Fruit fly (Drosophila melanogaster): Measurements from ENCODE around the gene pcx.

Gene pcx

DNA sequence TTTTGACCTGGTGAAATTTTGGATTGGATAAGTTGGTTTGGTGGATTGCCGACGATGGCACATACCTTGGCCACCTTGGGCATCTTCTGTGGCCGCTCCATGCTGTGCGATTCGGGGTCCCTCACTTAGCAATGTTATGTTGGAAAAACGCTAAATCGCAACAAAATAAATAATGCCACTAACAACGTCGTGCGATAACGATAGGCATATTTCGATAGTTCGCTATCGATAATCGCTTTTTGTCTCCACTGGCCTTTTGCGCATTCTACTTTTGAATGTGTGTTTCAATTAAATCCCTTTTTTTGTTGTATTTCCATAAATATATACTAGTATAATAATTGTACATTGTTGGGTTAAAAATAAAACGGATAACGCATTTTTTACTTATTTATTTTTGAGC is 24.7 kb downstream of the pcx start, which contains the start of gene crn:
Gene crn, minus strand, starts transcription at position 221 of the 400 bp plus-strand sequence.
- no peak for TF ChIP-seq CG17801 (GFP tag; optimal IDR thresholded peaks at IDR 0.05; ENCODE audit: partially characterized antibody)

DNA sequence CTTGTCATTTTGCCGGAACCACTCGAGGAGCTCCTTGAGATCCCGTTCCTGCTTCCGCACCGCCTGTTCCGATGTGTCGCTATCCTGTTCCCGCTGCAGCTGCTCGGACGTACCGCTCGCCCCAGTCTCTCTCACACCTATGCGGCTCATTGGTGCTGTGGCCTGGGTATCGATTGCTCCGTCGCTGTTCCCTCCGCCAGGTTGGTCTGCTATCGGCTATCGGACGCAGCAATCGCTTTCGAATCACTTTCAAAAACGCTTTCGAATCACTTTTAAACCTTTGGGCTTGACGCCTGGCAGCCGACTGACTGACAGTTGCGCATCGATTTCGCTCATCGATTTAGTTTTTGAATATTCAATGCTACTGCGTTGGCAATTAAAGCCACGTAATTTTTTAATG is 26.6 kb downstream of the pcx start, which contains the start of gene CG3191:
Gene CG3191, minus strand, starts transcription at position 306 of the 400 bp plus-strand sequence.
- TF ChIP-seq CG17801 (GFP tag; optimal IDR thresholded peaks at IDR 0.05; ENCODE audit: partially characterized antibody), result no peak

DNA sequence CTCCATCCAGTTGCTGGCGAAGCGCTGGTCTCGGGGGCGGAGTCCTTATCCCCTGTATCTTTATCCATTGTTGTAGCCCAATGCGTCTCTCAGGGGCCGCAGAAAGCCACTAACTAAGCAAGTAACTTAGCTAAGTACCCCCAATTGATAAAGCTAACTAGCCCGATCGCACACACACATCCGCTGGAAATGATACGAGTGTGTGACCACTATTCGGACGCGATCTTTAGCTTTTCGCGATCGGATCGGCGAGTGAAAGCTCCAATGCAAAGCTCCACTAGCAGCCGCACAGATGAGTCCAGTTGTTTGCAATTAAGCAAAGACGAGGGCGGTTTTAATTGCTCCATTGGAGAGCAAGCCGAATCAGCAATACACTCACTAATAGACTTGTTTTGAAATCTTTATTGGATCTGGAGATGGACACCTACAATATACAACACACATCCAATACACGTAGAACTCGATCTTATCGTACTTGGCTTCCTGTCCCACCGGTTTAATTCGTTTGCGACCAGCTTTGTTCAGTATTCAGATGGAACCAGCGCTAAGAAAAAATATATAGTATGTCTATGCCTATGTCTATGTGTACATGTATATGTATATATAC is 29.0 kb downstream of the pcx start, which contains the start of gene CG3091:
Gene CG3091, minus strand, starts transcription at position 178 of the 607 bp plus-strand sequence.
- peak; percentile 18 for TF ChIP-seq CG17801 (GFP tag; optimal IDR thresholded peaks at IDR 0.05; ENCODE audit: partially characterized antibody)

DNA sequence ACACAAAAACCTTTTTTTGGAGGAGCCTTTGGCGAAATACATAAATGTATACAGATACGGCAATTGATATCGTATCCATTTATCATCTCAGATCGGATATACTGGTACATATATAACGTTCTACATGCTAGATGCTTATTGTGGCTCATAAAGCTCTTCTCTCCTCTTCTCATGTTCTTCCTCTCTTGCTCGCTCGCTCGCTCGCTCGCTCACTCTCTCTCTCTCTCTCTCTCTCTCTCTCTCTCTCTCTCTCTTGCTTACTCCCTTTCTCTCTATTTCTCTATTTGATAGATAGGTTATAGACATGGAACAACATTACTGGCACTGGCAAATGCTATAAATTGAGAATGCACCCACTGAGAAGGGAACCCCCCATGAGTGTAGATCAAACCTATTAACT is 29.9 kb downstream of the pcx start:
- no peak for TF ChIP-seq CG17801 (GFP tag; optimal IDR thresholded peaks at IDR 0.05; ENCODE audit: partially characterized antibody)

DNA sequence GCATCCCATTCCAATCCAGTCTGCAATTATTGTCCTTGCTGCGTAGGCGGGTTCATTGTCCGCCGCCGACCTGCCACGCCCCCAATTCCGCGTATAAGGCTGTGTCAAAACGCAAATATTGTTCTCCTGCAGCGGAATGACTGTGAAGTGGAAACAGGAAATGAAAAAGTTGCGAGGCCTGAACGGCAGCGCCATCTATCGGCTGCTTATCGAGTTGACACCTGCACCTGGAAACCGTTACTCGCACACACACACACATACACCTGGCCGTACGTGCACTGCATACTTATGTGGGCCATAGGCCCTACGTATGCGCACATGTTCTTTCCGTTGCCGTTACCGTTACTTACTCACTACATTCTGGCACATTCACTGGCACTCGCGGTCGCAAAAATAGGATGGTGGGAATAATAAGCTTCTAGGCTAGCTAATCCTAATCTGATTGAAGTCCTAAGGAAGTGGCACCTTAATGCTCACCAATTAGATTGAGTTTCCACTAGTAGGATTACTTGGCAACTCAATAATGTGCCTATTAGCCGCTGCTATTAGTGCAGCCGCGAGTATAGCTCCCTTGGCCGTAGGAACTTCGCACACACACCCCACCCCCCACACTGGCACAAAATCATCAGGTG is 33.6 kb downstream of the pcx start:
- no peak for TF ChIP-seq CG17801 (GFP tag; optimal IDR thresholded peaks at IDR 0.05; ENCODE audit: partially characterized antibody)

- TF ChIP-seq CG17801 (GFP tag; optimal IDR thresholded peaks at IDR 0.05; ENCODE audit: partially characterized antibody), result no peak
Measured at dm6 chrX:2259763-2260162, 34.7 kb downstream of the pcx start, which contains the start of gene CG3078. CG3078 (minus strand) TSS chrX:2259863.

- peak; percentile 16 for TF ChIP-seq CG17801 (GFP tag; optimal IDR thresholded peaks at IDR 0.05; ENCODE audit: partially characterized antibody)
Measured at dm6 chrX:2262511-2262910, 37.4 kb downstream of the pcx start, which contains the start of the genes temp and CG3071. temp (minus strand) TSS chrX:2262515. CG3071 (plus strand) TSS chrX:2262837.

- TF ChIP-seq CG17801 (GFP tag; optimal IDR thresholded peaks at IDR 0.05; ENCODE audit: partially characterized antibody), result no peak
Measured at dm6 chrX:2269822-2270556, 44.9 kb downstream of the pcx start.

- TF ChIP-seq CG17801 (GFP tag; optimal IDR thresholded peaks at IDR 0.05; ENCODE audit: partially characterized antibody), result peak; percentile 63
Measured at dm6 chrX:2270557-2270930, 45.4 kb downstream of the pcx start, which contains the start of gene CG2924. CG2924 (minus strand) TSS chrX:2270761.

dm6 chrX:2274704-2275199 is 49.7 kb downstream of the pcx start, which contains the start of gene Grp170:
Grp170 (minus strand) TSS chrX:2275068.
- peak; percentile 54 for TF ChIP-seq CG17801 (GFP tag; optimal IDR thresholded peaks at IDR 0.05; ENCODE audit: partially characterized antibody)

DNA sequence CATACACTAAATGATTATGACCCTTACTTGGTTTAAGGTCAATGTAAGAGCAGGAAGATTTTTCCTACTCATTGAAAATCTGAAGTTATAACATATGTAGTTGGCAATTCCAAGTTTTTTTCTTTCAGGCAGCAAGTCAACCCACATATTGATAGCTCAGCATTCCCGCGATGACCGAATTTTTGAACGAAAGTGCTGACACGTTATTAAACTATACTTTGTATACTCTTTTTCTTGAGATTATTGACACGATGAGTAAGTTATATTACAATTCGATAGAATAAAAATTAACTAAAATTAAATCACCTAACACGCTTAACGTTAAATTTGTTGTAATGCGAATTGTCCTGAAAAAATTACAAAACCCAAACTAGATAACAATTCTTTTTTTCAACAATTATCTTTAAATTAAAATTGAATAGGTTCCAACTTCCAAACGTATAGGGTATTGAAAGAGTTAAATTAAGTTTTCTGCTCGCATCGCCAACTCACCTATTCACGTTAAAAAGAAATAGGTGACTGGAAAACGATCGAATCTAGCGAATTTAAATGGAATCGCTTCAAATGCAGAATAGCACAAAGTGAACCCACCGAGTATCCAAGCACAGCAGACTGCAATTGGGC is 50.3 kb downstream of the pcx start, which contains the start of gene Vml:
Gene Vml, plus strand, starts transcription at position 574 of the 624 bp plus-strand sequence.
- peak; percentile 32 for TF ChIP-seq CG17801 (GFP tag; optimal IDR thresholded peaks at IDR 0.05; ENCODE audit: partially characterized antibody)

DNA sequence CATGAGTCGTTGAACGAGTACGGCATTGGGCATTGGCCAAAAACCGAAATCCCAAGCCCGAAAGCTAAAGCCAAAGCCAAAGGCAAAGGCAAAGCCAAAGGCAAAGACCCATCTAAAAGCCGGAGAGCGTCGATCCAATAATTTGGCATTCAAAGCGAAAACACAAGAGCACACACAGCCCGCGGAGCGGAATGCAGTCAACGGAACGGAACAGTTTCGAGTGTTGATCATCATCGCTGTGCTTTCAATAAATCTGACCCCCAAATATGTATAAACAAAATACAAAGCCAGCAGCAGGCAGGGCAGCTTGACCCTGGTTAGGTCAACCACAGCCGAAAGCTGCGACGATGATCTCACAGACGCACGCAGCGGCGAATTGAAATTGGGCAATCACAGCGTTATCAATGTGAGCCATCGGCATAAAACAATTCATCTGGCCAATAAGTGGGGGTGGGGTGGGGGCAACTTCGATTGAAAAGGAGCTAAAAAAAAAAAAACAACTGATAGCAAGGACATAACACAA is 53.7 kb downstream of the pcx start:
- TF ChIP-seq CG17801 (GFP tag; optimal IDR thresholded peaks at IDR 0.05; ENCODE audit: partially characterized antibody), result no peak

dm6 chrX:2283470-2283869 is 58.4 kb downstream of the pcx start:
- no peak for TF ChIP-seq CG17801 (GFP tag; optimal IDR thresholded peaks at IDR 0.05; ENCODE audit: partially characterized antibody)

- TF ChIP-seq CG17801 (GFP tag; optimal IDR thresholded peaks at IDR 0.05; ENCODE audit: partially characterized antibody), result no peak
Measured at dm6 chrX:2286255-2286654, 61.2 kb downstream of the pcx start.

- TF ChIP-seq CG17801 (GFP tag; optimal IDR thresholded peaks at IDR 0.05; ENCODE audit: partially characterized antibody), result no peak
Measured at dm6 chrX:2286985-2287384, 61.9 kb downstream of the pcx start.
